Worm (Caenorhabditis elegans) whole organism, young adult: Measurements from ENCODE around the gene cyy-1.
A peak's percentile ranks its signal among the peaks of the same experiment; 100 is the strongest.

ENCODE experiments used
- B0035.1 ChIP-seq: sonication (generic microtip); optimal IDR thresholded peaks from 2 replicates; lab custom pipeline; 2016; ENCODE audit warnings: missing genetic modification characterization, mild to moderate bottlenecking, missing compliant biosample characterization, missing genotype, missing genetic modification reagents
- B0261.1 ChIP-seq: sonication (generic microtip); optimal IDR thresholded peaks from 2 replicates; lab custom pipeline; 2016; ENCODE audit warnings: mild to moderate bottlenecking, missing genetic modification characterization, moderate library complexity, missing compliant biosample characterization
- B0336.3 ChIP-seq: fragments of 200-800 bp; sonication (Bioruptor generic); IDR thresholded peaks from 2 replicates; pipeline ENCODE4 v1.3.6; 2022; ENCODE audit warnings: missing genetic modification characterization, missing compliant biosample characterization
- C17E4.6 ChIP-seq: fragments of 200-800 bp; sonication (Bioruptor generic); IDR thresholded peaks from 2 replicates; pipeline ENCODE4 v1.3.6; 2022; ENCODE audit warnings: missing genetic modification reagents, missing genetic modification characterization, missing compliant biosample characterization
- F22D6.2 ChIP-seq: sonication (generic microtip); optimal IDR thresholded peaks from 2 replicates; lab custom pipeline; 2016; ENCODE audit warnings: mild to moderate bottlenecking, missing genetic modification characterization, missing compliant biosample characterization
- F33H1.4 ChIP-seq: fragments of 200-800 bp; sonication (Bioruptor generic); IDR thresholded peaks from 2 replicates; pipeline ENCODE4 v1.3.6; 2022; ENCODE audit warnings: missing genetic modification reagents, missing genetic modification characterization, missing compliant biosample characterization
- F39B2.1 ChIP-seq: fragments of 200-800 bp; sonication (Bioruptor generic); IDR thresholded peaks from 2 replicates; pipeline ENCODE4 v1.3.6; 2022; ENCODE audit warnings: missing genetic modification reagents, missing genetic modification characterization, missing compliant biosample characterization
- K11D2.4 ChIP-seq: fragments of 200-800 bp; sonication (Bioruptor generic); IDR thresholded peaks from 2 replicates; pipeline ENCODE4 v1.3.6; 2022; ENCODE audit warnings: missing genetic modification reagents, missing genetic modification characterization, missing compliant biosample characterization
- Y67H2A.10 ChIP-seq: fragments of 200-800 bp; sonication (Bioruptor generic); conservative IDR thresholded peaks from 2 replicates; pipeline ENCODE4 v1.3.6; 2022; ENCODE audit warnings: missing genetic modification reagents, missing genetic modification characterization, missing compliant biosample characterization
- Y79H2A.3 ChIP-seq: fragments of 200-800 bp; sonication (Bioruptor generic); conservative IDR thresholded peaks from 2 replicates; pipeline ENCODE4 v1.3.6; 2022; ENCODE audit warnings: missing genetic modification reagents, missing genetic modification characterization, missing compliant biosample characterization
- akir-1 ChIP-seq: fragments of 200-800 bp; sonication (Bioruptor generic); optimal IDR thresholded peaks from 2 replicates; lab custom pipeline; 2018; ENCODE audit warnings: mild to moderate bottlenecking, missing genetic modification characterization, moderate library complexity, missing compliant biosample characterization
- aptf-3 ChIP-seq: fragments of 200-800 bp; sonication (Bioruptor generic); IDR thresholded peaks from 2 replicates; pipeline ENCODE4 v1.3.6; 2022; ENCODE audit warnings: missing genetic modification characterization, missing compliant biosample characterization
- atf-7 ChIP-seq: sonication (generic microtip); optimal IDR thresholded peaks from 2 replicates; lab custom pipeline; 2017; ENCODE audit warnings: mild to moderate bottlenecking, missing genetic modification characterization, missing compliant biosample characterization
- bed-2 ChIP-seq: fragments of 200-800 bp; sonication (Bioruptor generic); IDR thresholded peaks from 2 replicates; pipeline ENCODE4 v1.3.6; 2022; ENCODE audit warnings: missing genetic modification reagents, missing genetic modification characterization, missing compliant biosample characterization
- cebp-1 ChIP-seq, 2 experiments: fragments of 200-800 bp in 1 of 2; sonication (Bioruptor generic) in 1 of 2; sonication (generic microtip) in 1 of 2; IDR thresholded peaks in 1 of 2; optimal IDR thresholded peaks in 1 of 2; 2 replicates each; pipeline versions ENCODE4 v1.3.6 to Lab custom; 2017 to 2022; ENCODE audit warnings: missing compliant biosample characterization in 2 of 2, missing genetic modification characterization in 2 of 2, mild to moderate bottlenecking in 1 of 2, missing genetic modification reagents in 1 of 2, moderate library complexity in 1 of 2
- ceh-100 ChIP-seq: fragments of 200-800 bp; sonication (Bioruptor generic); IDR thresholded peaks from 2 replicates; pipeline ENCODE4 v1.3.6; 2022; ENCODE audit warnings: missing genetic modification reagents, missing genetic modification characterization, missing compliant biosample characterization
- ceh-40 ChIP-seq: fragments of 200-800 bp; sonication (Bioruptor generic); IDR thresholded peaks from 2 replicates; pipeline ENCODE4 v1.3.6; 2022; ENCODE audit warnings: missing genetic modification characterization, missing compliant biosample characterization
- ceh-58 ChIP-seq: fragments of 200-800 bp; sonication (Bioruptor generic); IDR thresholded peaks from 2 replicates; pipeline ENCODE4 v1.3.6; 2022; ENCODE audit warnings: missing genetic modification characterization, missing compliant biosample characterization
- ceh-79 ChIP-seq: sonication (generic microtip); optimal IDR thresholded peaks from 2 replicates; lab custom pipeline; 2017; ENCODE audit warnings: mild to moderate bottlenecking, missing genetic modification characterization, missing compliant biosample characterization
- chd-7 ChIP-seq: sonication (generic microtip); optimal IDR thresholded peaks from 2 replicates; lab custom pipeline; 2016; ENCODE audit warnings: mild to moderate bottlenecking, missing genetic modification characterization, moderate library complexity, missing compliant biosample characterization
- dox-1 ChIP-seq: fragments of 200-800 bp; sonication (Bioruptor generic); IDR thresholded peaks from 2 replicates; pipeline ENCODE4 v1.3.6; 2022; ENCODE audit warnings: missing genetic modification reagents, missing genetic modification characterization, missing compliant biosample characterization
- efl-1 ChIP-seq: fragments of 150-350 bp; optimal IDR thresholded peaks from 2 replicates; lab custom pipeline; 2014; ENCODE audit warnings: missing biosample characterization, missing genetic modification reagents, missing genetic modification characterization
- egl-44 ChIP-seq: fragments of 200-800 bp; sonication (Bioruptor generic); IDR thresholded peaks from 2 replicates; pipeline ENCODE4 v1.3.6; 2022; ENCODE audit warnings: missing genetic modification reagents, missing genetic modification characterization, missing compliant biosample characterization
- ekl-4 ChIP-seq: fragments of 200-800 bp; sonication (Bioruptor generic); IDR thresholded peaks from 2 replicates; pipeline ENCODE4 v1.3.6; 2022; ENCODE audit warnings: missing genetic modification reagents, missing genetic modification characterization, missing compliant biosample characterization
- ets-4 ChIP-seq: fragments of 200-800 bp; sonication (Bioruptor generic); optimal IDR thresholded peaks from 2 replicates; lab custom pipeline; 2018; ENCODE audit warnings: mild to moderate bottlenecking, missing genetic modification characterization, missing compliant biosample characterization
- fkh-3 ChIP-seq: sonication (generic microtip); optimal IDR thresholded peaks from 2 replicates; lab custom pipeline; 2016; ENCODE audit warnings: mild to moderate bottlenecking, missing genetic modification characterization, missing compliant biosample characterization
- him-1 ChIP-seq: sonication (generic microtip); optimal IDR thresholded peaks from 2 replicates; lab custom pipeline; 2016; ENCODE audit warnings: missing genotype, missing genetic modification reagents, missing genetic modification characterization, missing compliant biosample characterization
- hmg-20 ChIP-seq: fragments of 200-800 bp; sonication (Bioruptor generic); IDR thresholded peaks from 2 replicates; pipeline ENCODE4 v1.3.6; 2022; ENCODE audit warnings: missing genetic modification reagents, missing genetic modification characterization, missing compliant biosample characterization
- hsf-1 ChIP-seq: fragments of 200-800 bp; sonication (Bioruptor generic); IDR thresholded peaks from 2 replicates; pipeline ENCODE4 v1.3.6; 2022; ENCODE audit warnings: missing genetic modification reagents, missing genetic modification characterization, missing compliant biosample characterization
- lag-1 ChIP-seq: fragments of 200-800 bp; sonication (Bioruptor generic); IDR thresholded peaks from 2 replicates; pipeline ENCODE4 v1.3.6; 2022; ENCODE audit warnings: missing genetic modification reagents, missing genetic modification characterization, missing compliant biosample characterization
- let-607 ChIP-seq, 2 experiments: fragments of 200-800 bp in 1 of 2; sonication (Bioruptor generic) in 1 of 2; sonication (generic microtip) in 1 of 2; optimal IDR thresholded peaks; 2 replicates each; lab custom pipeline; 2016 to 2018; ENCODE audit warnings: mild to moderate bottlenecking in 2 of 2, missing compliant biosample characterization in 2 of 2, missing genetic modification characterization in 2 of 2, moderate library complexity in 2 of 2, missing genotype in 1 of 2
- lin-26 ChIP-seq: fragments of 200-800 bp; sonication (Bioruptor generic); IDR thresholded peaks from 2 replicates; pipeline ENCODE4 v1.3.6; 2022; ENCODE audit warnings: missing genetic modification reagents, missing genetic modification characterization, missing compliant biosample characterization
- lin-40 ChIP-seq: sonication (generic microtip); optimal IDR thresholded peaks from 2 replicates; lab custom pipeline; 2016; ENCODE audit warnings: missing genetic modification characterization, mild to moderate bottlenecking, missing compliant biosample characterization, missing genotype, missing genetic modification reagents
- lin-54 ChIP-seq: fragments of 200-800 bp; sonication (Bioruptor generic); optimal IDR thresholded peaks from 2 replicates; lab custom pipeline; 2018; ENCODE audit warnings: mild to moderate bottlenecking, missing genetic modification characterization, missing compliant biosample characterization
- lir-1 ChIP-seq: fragments of 200-800 bp; sonication (Bioruptor generic); conservative IDR thresholded peaks from 2 replicates; pipeline ENCODE4 v1.3.6; 2022; ENCODE audit warnings: missing genetic modification reagents, missing genetic modification characterization, missing compliant biosample characterization
- madf-3 ChIP-seq: fragments of 200-800 bp; sonication (Bioruptor generic); IDR thresholded peaks from 2 replicates; pipeline ENCODE4 v1.3.6; 2022; ENCODE audit warnings: missing genetic modification reagents, missing genetic modification characterization, missing compliant biosample characterization
- madf-6 ChIP-seq: fragments of 200-800 bp; sonication (Bioruptor generic); IDR thresholded peaks from 2 replicates; pipeline ENCODE4 v1.3.6; 2022; ENCODE audit warnings: missing genetic modification reagents, missing genetic modification characterization, missing compliant biosample characterization
- nfyb-1 ChIP-seq: fragments of 200-800 bp; sonication (Bioruptor generic); IDR thresholded peaks from 2 replicates; pipeline ENCODE4 v1.3.6; 2022; ENCODE audit warnings: missing genetic modification reagents, missing genetic modification characterization, missing compliant biosample characterization
- nhr-27 ChIP-seq: fragments of 200-800 bp; sonication (Bioruptor generic); optimal IDR thresholded peaks from 2 replicates; lab custom pipeline; 2018; ENCODE audit warnings: mild to moderate bottlenecking, missing genetic modification characterization, moderate library complexity, missing compliant biosample characterization
- nhr-90 ChIP-seq: sonication (generic microtip); optimal IDR thresholded peaks from 2 replicates; lab custom pipeline; 2016; ENCODE audit warnings: missing genotype, mild to moderate bottlenecking, missing genetic modification characterization, missing compliant biosample characterization
- snpc-1.1 ChIP-seq: sonication (generic microtip); optimal IDR thresholded peaks from 2 replicates; lab custom pipeline; 2017; ENCODE audit warnings: missing genetic modification characterization, mild to moderate bottlenecking, missing compliant biosample characterization, antibody characterized with exemption, moderate library complexity, missing genotype, missing genetic modification reagents; ENCODE audit not compliant: insufficient read depth
- snpc-1.3 ChIP-seq: sonication (generic microtip); optimal IDR thresholded peaks from 2 replicates; lab custom pipeline; 2017; ENCODE audit warnings: missing genetic modification characterization, mild to moderate bottlenecking, missing compliant biosample characterization, antibody characterized with exemption, moderate library complexity, missing genotype, missing genetic modification reagents; ENCODE audit not compliant: insufficient read depth
- snpc-3.4 ChIP-seq: sonication (generic microtip); optimal IDR thresholded peaks from 2 replicates; lab custom pipeline; 2017; ENCODE audit warnings: missing genetic modification characterization, mild to moderate bottlenecking, missing compliant biosample characterization, antibody characterized with exemption, moderate library complexity, missing genotype, missing genetic modification reagents
- somi-1 ChIP-seq: fragments of 200-800 bp; sonication (Bioruptor generic); optimal IDR thresholded peaks from 2 replicates; lab custom pipeline; 2018; ENCODE audit warnings: mild to moderate bottlenecking, missing genetic modification characterization, missing compliant biosample characterization
- sptf-2 ChIP-seq: fragments of 200-800 bp; sonication (Bioruptor generic); optimal IDR thresholded peaks from 2 replicates; lab custom pipeline; 2018; ENCODE audit warnings: mild to moderate bottlenecking, missing genetic modification characterization, missing compliant biosample characterization
- tbx-9 ChIP-seq: sonication (generic microtip); optimal IDR thresholded peaks from 2 replicates; lab custom pipeline; 2016; ENCODE audit warnings: borderline replicate concordance, missing genetic modification characterization, inconsistent platforms, missing compliant biosample characterization
- unc-62 ChIP-seq: fragments of 150-350 bp; optimal IDR thresholded peaks from 2 replicates; lab custom pipeline; 2014; ENCODE audit warnings: missing biosample characterization, missing genetic modification reagents, missing genetic modification characterization
- ztf-22 ChIP-seq: fragments of 200-800 bp; sonication (Bioruptor generic); optimal IDR thresholded peaks from 2 replicates; lab custom pipeline; 2018; ENCODE audit warnings: mild to moderate bottlenecking, missing genetic modification characterization, moderate library complexity, missing compliant biosample characterization
- ztf-28 ChIP-seq: fragments of 200-800 bp; sonication (Bioruptor generic); IDR thresholded peaks from 2 replicates; pipeline ENCODE4 v1.3.6; 2022; ENCODE audit warnings: missing genetic modification reagents, missing genetic modification characterization, missing compliant biosample characterization

cyy-1 gene

ce11 chrIII:8356407-8356881 lies 49.2 kb upstream of the cyy-1 start (continued):
- TF ChIP-seq snpc-1.3 (tag; lab: Kevin White, UChicago) (peak; percentile 12), nhr-27 (no peak), dox-1 (peak; percentile 59), B0336.3 (GFP tag; lab: Robert Waterston, UW) (peak; percentile 62; the same call in 1 of the 2 replicates), madf-3 (GFP tag; lab: Robert Waterston, UW) (no peak), nfyb-1 (GFP tag; lab: Robert Waterston, UW) (0 out of 2 replicates have a peak, but pooled peaks have one; percentile 54), B0035.1 (no peak), sptf-2 (no peak), hmg-20 (GFP tag; lab: Robert Waterston, UW) (no peak), akir-1 (GFP tag; lab: Kevin White, UChicago) (no peak), tbx-9 (no peak), chd-7 (tag; lab: Kevin White, UChicago) (peak; percentile 24), him-1 (tag; lab: Kevin White, UChicago) (no peak), ets-4 (GFP tag; lab: Kevin White, UChicago) (no peak), lag-1 (GFP tag; lab: Robert Waterston, UW) (no peak), ceh-40 (no peak), ceh-79 (tag; lab: Kevin White, UChicago) (no peak), unc-62 (GFP tag; lab: Kevin White, UChicago) (no peak), efl-1 (no peak), ceh-58 (GFP tag; lab: Robert Waterston, UW) (no peak), egl-44 (0 out of 2 replicates have a peak, but pooled peaks have one; percentile 25), F22D6.2 (tag; lab: Kevin White, UChicago) (no peak), cebp-1 (GFP tag; IDR thresholded peaks at IDR 0.05; lab: Robert Waterston, UW) (no peak), cebp-1 (tag; optimal IDR thresholded peaks at IDR 0.05; lab: Kevin White, UChicago) (peak; percentile 77), snpc-3.4 (tag; lab: Kevin White, UChicago) (peak; percentile 26), aptf-3 (no peak), bed-2 (GFP tag; lab: Robert Waterston, UW) (no peak), lir-1 (no peak), F33H1.4 (peak; percentile 22; the same call in 1 of the 2 replicates), let-607 (tag; optimal IDR thresholded peaks at IDR 0.05; lab: Kevin White, UChicago) (peak in 1 of 2 experiments; percentile 44), nhr-90 (tag; lab: Kevin White, UChicago) (no peak), lin-26 (no peak), lin-54 (GFP tag; lab: Kevin White, UChicago) (no peak), K11D2.4 (GFP tag; lab: Robert Waterston, UW) (no peak), ceh-100 (GFP tag; lab: Robert Waterston, UW) (no peak), lin-40 (tag; lab: Kevin White, UChicago) (peak; percentile 57), somi-1 (GFP tag; lab: Kevin White, UChicago) (peak; percentile 39), atf-7 (no peak), ekl-4 (GFP tag; lab: Robert Waterston, UW) (peak; percentile 65; the same call in 1 of the 2 replicates)

ce11 chrIII:8358213-8358672 lies 47.4 kb upstream of the cyy-1 start, which contains the start of the genes R05D3.8 and rfp-1:
TSS of gene R05D3.8 (minus strand) at chrIII:8358327.
TSS of gene rfp-1 (plus strand) at chrIII:8358622.
- TF ChIP-seq Y67H2A.10 (no peak), C17E4.6 (GFP tag; lab: Robert Waterston, UW) (no peak), ztf-28 (GFP tag; lab: Robert Waterston, UW) (no peak), ztf-22 (no peak), snpc-1.1 (tag; lab: Kevin White, UChicago) (no peak), egl-44 (no peak), B0261.1 (tag; lab: Kevin White, UChicago) (no peak), F39B2.1 (no peak), hsf-1 (peak; percentile 79), chd-7 (tag; lab: Kevin White, UChicago) (no peak), fkh-3 (no peak), Y79H2A.3 (0 out of 2 replicates have a peak, but pooled peaks have one; percentile 50), madf-6 (GFP tag; lab: Robert Waterston, UW) (peak; percentile 87)
